Worm (Caenorhabditis elegans) whole organism, L4 larva: Measurements from ENCODE around the gene F07G11.3.

Source experiments
- D1046.2 ChIP-seq: fragments of 200-800 bp; sonication (Bioruptor generic); IDR thresholded peaks from 2 replicates; pipeline ENCODE4 v1.3.6; 2022; ENCODE audit warnings: missing genetic modification characterization, missing compliant biosample characterization
- F26F4.8 ChIP-seq: fragments of 200-800 bp; sonication (Bioruptor generic); conservative IDR thresholded peaks from 2 replicates; pipeline ENCODE4 v1.3.6; 2022; ENCODE audit warnings: missing genetic modification characterization, missing compliant biosample characterization
- Y75B8A.6 ChIP-seq: fragments of 200-800 bp; sonication (Bioruptor generic); IDR thresholded peaks from 2 replicates; pipeline ENCODE4 v1.3.6; 2022; ENCODE audit warnings: missing genetic modification reagents, missing genetic modification characterization, missing compliant biosample characterization
- aly-2 ChIP-seq: sonication (generic microtip); optimal IDR thresholded peaks from 2 replicates; lab custom pipeline; 2018; ENCODE audit warnings: missing biosample characterization, missing genetic modification characterization
- ama-1 ChIP-seq: fragments of 150-350 bp; optimal IDR thresholded peaks from 2 replicates; lab custom pipeline; 2014; ENCODE audit warnings: inconsistent platforms, mixed read lengths
- ceh-20 ChIP-seq: fragments of 200-800 bp; sonication (Bioruptor generic); IDR thresholded peaks from 2 replicates; pipeline ENCODE4 v1.3.6; 2022; ENCODE audit warnings: missing genetic modification reagents, missing genetic modification characterization, missing compliant biosample characterization
- ceh-44 ChIP-seq: fragments of 200-800 bp; sonication (Bioruptor generic); IDR thresholded peaks from 2 replicates; pipeline ENCODE4 v1.3.6; 2022; ENCODE audit warnings: missing genetic modification reagents, missing genetic modification characterization, missing compliant biosample characterization
- ces-1 ChIP-seq: fragments of 150-350 bp; sonication (generic microtip); optimal IDR thresholded peaks from 4 replicates; lab custom pipeline; 2014; ENCODE audit warnings: missing biosample characterization, missing genetic modification reagents, missing genetic modification characterization
- ctbp-1 ChIP-seq: fragments of 200-800 bp; sonication (Bioruptor generic); IDR thresholded peaks from 2 replicates; pipeline ENCODE4 v1.3.6; 2022; ENCODE audit warnings: missing genetic modification reagents, missing genetic modification characterization, missing compliant biosample characterization
- dmd-8 ChIP-seq: fragments of 200-800 bp; sonication (Bioruptor generic); IDR thresholded peaks from 2 replicates; pipeline ENCODE4 v1.3.6; 2022; ENCODE audit warnings: missing genetic modification characterization, missing compliant biosample characterization
- dpl-1 ChIP-seq: fragments of 150-350 bp; optimal IDR thresholded peaks from 2 replicates; lab custom pipeline; 2014; ENCODE audit warnings: missing biosample characterization, missing genetic modification reagents, missing genetic modification characterization
- duxl-1 ChIP-seq: sonication (generic microtip); optimal IDR thresholded peaks from 2 replicates; lab custom pipeline; 2016; ENCODE audit warnings: mild to moderate bottlenecking, missing genetic modification characterization, moderate library complexity, missing compliant biosample characterization; ENCODE audit not compliant: poor library complexity
- dve-1 ChIP-seq: sonication (generic microtip); optimal IDR thresholded peaks from 2 replicates; lab custom pipeline; 2017; ENCODE audit warnings: antibody characterized with exemption, mild to moderate bottlenecking, missing genetic modification characterization, missing compliant biosample characterization; ENCODE audit not compliant: insufficient read depth
- gei-8 ChIP-seq: fragments of 200-800 bp; sonication (Bioruptor generic); optimal IDR thresholded peaks from 2 replicates; lab custom pipeline; 2018; ENCODE audit warnings: mild to moderate bottlenecking, missing genetic modification characterization, missing compliant biosample characterization
- hif-1 ChIP-seq, 2 experiments: sonication (generic microtip); optimal IDR thresholded peaks; 2 replicates each; lab custom pipeline; 2016 to 2017; ENCODE audit warnings: missing compliant biosample characterization in 2 of 2, missing genetic modification characterization in 2 of 2, missing genetic modification reagents in 2 of 2, missing genotype in 2 of 2, mild to moderate bottlenecking in 1 of 2
- hlh-11 ChIP-seq: fragments of 200-800 bp; sonication (Bioruptor generic); optimal IDR thresholded peaks from 2 replicates; lab custom pipeline; 2018; ENCODE audit warnings: mild to moderate bottlenecking, missing genetic modification characterization, missing compliant biosample characterization
- jun-1 ChIP-seq: fragments of 150-350 bp; optimal IDR thresholded peaks from 2 replicates; lab custom pipeline; 2014; ENCODE audit warnings: missing biosample characterization, missing genetic modification reagents, missing genetic modification characterization
- lin-38 ChIP-seq: fragments of 200-800 bp; sonication (Bioruptor generic); IDR thresholded peaks from 2 replicates; pipeline ENCODE4 v1.3.6; 2022; ENCODE audit warnings: missing genetic modification reagents, missing genetic modification characterization, missing compliant biosample characterization
- lsy-2 ChIP-seq, 2 experiments: fragments of 150-350 bp in 1 of 2; sonication (generic microtip) in 1 of 2; optimal IDR thresholded peaks; 2 replicates each; lab custom pipeline; 2014 to 2017; ENCODE audit warnings: missing biosample characterization in 2 of 2, missing genetic modification characterization in 2 of 2
- madf-5 ChIP-seq, 2 experiments: fragments of 200-800 bp; sonication (Bioruptor generic); IDR thresholded peaks; 2 replicates each; pipeline ENCODE4 v1.3.6; 2022; ENCODE audit warnings: missing compliant biosample characterization in 2 of 2, missing genetic modification characterization in 2 of 2
- mdl-1 ChIP-seq, 2 experiments: fragments of 150-350 bp in 1 of 2; sonication (generic microtip) in 1 of 2; optimal IDR thresholded peaks; 2 replicates each; lab custom pipeline; 2014 to 2017; ENCODE audit warnings: missing biosample characterization in 2 of 2, missing genetic modification characterization in 2 of 2
- mxl-3 ChIP-seq: fragments of 200-800 bp; sonication (Bioruptor generic); optimal IDR thresholded peaks from 2 replicates; lab custom pipeline; 2018; ENCODE audit warnings: mild to moderate bottlenecking, missing genetic modification characterization, missing compliant biosample characterization
- nhr-11 ChIP-seq: fragments of 150-350 bp; optimal IDR thresholded peaks from 2 replicates; lab custom pipeline; 2014; ENCODE audit warnings: missing biosample characterization, missing genetic modification characterization
- nhr-111 ChIP-seq: fragments of 200-800 bp; sonication (Bioruptor generic); optimal IDR thresholded peaks from 2 replicates; lab custom pipeline; 2018; ENCODE audit warnings: mild to moderate bottlenecking, missing genetic modification characterization, missing compliant biosample characterization
- pha-4 ChIP-seq, 2 experiments: fragments of 150-350 bp in 1 of 2; fragments of 200-800 bp in 1 of 2; sonication (Bioruptor generic) in 1 of 2; IDR thresholded peaks in 1 of 2; optimal IDR thresholded peaks in 1 of 2; 2 replicates each; pipeline versions ENCODE4 v1.3.6 to Lab custom; 2014 to 2022; ENCODE audit warnings: missing genetic modification characterization in 2 of 2, missing genetic modification reagents in 2 of 2, missing biosample characterization in 1 of 2, missing compliant biosample characterization in 1 of 2
- rbr-2 ChIP-seq: sonication (generic microtip); optimal IDR thresholded peaks from 2 replicates; lab custom pipeline; 2016; ENCODE audit warnings: missing genotype, missing genetic modification characterization, missing compliant biosample characterization
- tra-1 ChIP-seq: fragments of 200-800 bp; sonication (Bioruptor generic); IDR thresholded peaks from 2 replicates; pipeline ENCODE4 v1.3.6; 2022; ENCODE audit warnings: missing genetic modification reagents, missing genetic modification characterization, missing compliant biosample characterization
- unc-130 ChIP-seq: sonication (generic microtip); optimal IDR thresholded peaks from 2 replicates; lab custom pipeline; 2016; ENCODE audit warnings: missing genetic modification reagents, missing genetic modification characterization, missing compliant biosample characterization
- unc-62 ChIP-seq, 3 experiments: fragments of 150-350 bp in 1 of 3; sonication (generic microtip); optimal IDR thresholded peaks in 2 of 3; peaks in 1 of 3; 1 replicate in 1 of 3; 2 replicates in 2 of 3; lab custom pipeline; 2014 to 2017; ENCODE audit warnings: missing biosample characterization in 3 of 3, missing genetic modification characterization in 3 of 3, missing genetic modification reagents in 3 of 3, missing genotype in 1 of 3

F07G11.3 gene

DNA sequence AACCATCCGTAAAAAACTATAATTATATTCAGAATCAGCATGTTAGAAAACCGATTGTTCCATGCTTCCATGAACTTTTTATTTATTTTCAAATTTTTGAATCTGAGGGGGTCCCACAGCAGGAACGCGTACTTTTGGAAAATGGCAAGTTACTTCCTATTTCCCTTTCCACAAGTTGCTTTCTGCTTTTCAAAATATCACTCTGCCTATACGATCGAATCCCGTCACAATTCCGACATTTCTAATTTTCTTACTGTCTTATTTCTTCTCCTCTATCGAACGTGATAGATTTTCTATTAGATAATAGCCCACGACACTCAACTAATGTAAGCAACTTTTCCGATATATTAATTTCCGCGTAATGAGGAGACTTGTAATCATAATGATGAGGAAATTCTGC, 23.1 kb upstream of the F07G11.3 start, which contains the start of gene C13A2.5:
C13A2.5 (plus strand) TSS at position 301 of the 400 bp plus-strand sequence.
- TF ChIP-seq ama-1 (lab: Kevin White, UChicago) (no peak), hlh-11 (no peak), hif-1 (tag; optimal IDR thresholded peaks at IDR 0.05; lab: Kevin White, UChicago) (no peak), dpl-1 (GFP tag; lab: Kevin White, UChicago) (no peak)

DNA sequence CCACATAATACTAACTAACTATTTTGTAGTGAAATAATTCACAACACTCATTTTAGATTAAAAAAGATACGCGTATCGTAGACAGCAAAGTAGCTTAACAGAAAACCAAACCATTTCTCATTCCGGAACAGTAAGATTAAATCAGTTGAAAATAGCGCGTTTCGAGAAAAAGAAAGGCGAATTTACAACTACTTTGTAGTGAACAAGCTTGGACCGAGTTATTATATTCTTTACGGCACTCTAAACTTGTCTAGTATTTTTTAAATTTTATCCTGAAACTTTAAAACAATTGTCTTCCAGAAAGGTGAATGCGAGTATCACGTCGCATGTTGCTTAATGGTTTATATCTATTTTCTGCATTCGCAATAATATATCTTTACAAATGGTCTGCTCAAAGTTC, 19.5 kb upstream of the F07G11.3 start, which contains the start of gene C13A2.4:
C13A2.4 (plus strand) TSS at position 301 of the 400 bp plus-strand sequence.
- TF ChIP-seq unc-130 (GFP tag; lab: Kevin White, UChicago) (no peak), dmd-8 (no peak), dve-1 (tag; lab: Kevin White, UChicago) (no peak), gei-8 (GFP tag; lab: Kevin White, UChicago) (no peak), mxl-3 (no peak), mdl-1 (tag; optimal IDR thresholded peaks at IDR 0.05; lab: Kevin White, UChicago) (no peak), ama-1 (lab: Kevin White, UChicago) (no peak), tra-1 (no peak), D1046.2 (GFP tag; lab: Robert Waterston, UW) (no peak), lin-38 (GFP tag; lab: Robert Waterston, UW) (no peak), nhr-111 (no peak)
- TF ChIP-seq, all 104 proteins: peak for 0

DNA sequence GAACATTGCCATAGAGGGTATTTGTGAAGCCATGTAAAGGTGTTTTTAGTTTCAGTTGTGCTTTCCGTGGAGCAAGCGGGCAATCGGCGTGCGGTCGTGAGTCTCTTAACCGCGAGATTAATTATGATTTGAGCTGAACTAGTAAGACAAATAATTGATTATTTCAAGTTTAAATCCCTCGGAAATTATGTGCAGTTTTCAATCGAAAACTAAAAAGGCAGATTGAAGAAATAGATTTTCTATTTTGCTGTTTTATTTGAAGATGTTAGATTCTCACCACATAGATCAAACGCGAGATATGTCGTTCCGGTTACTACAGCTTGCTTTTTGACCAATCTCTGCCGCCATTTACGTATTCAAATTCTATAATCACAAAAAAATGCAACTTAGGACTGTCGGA, 16.5 kb upstream of the F07G11.3 start, which contains the start of gene C13A2.3:
C13A2.3 (plus strand) TSS at position 301 of the 400 bp plus-strand sequence.
- TF ChIP-seq Y75B8A.6 (GFP tag; lab: Robert Waterston, UW) (no peak), unc-62 (GFP tag; optimal IDR thresholded peaks at IDR 0.05 in 1 of 2; lab: Kevin White, UChicago) (peak in 1 of 2 experiments; percentile 28), unc-62 (tag; optimal IDR thresholded peaks at IDR 0.05; lab: Kevin White, UChicago) (no peak)
- TF ChIP-seq, all 104 proteins: peak for 1

DNA sequence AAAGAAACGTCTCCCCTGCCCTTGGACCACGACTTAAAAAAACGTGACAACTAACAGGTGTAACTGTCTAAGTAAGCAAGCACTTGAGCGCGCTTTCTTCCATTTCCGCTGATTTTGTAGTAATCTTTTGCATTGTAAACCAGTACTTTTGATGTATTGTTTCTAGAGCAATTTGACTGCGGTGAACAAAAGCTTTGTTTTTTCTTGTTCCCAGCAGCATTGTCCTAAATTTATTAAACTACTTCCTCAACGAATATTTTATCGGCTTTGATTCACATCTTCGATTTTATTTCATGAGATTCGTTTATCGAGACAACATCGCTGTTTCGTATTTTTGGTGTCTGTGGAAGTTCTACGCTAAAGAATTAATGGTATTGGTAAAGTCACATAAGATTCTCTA, 9.9 kb upstream of the F07G11.3 start, which contains the start of gene C13A2.1:
C13A2.1 (plus strand) TSS at position 301 of the 400 bp plus-strand sequence.
- TF ChIP-seq ceh-44 (GFP tag; lab: Robert Waterston, UW) = no peak
- TF ChIP-seq duxl-1 (tag; lab: Kevin White, UChicago) = no peak
- TF ChIP-seq tra-1 = no peak
- no peak for TF ChIP-seq jun-1
- no peak for TF ChIP-seq ctbp-1 (GFP tag; lab: Robert Waterston, UW)
- TF ChIP-seq madf-5 (GFP tag; IDR thresholded peaks at IDR 0.05; lab: Robert Waterston, UW) = no peak
- no peak for TF ChIP-seq dmd-8
- TF ChIP-seq aly-2 (tag; lab: Kevin White, UChicago) = no peak
- TF ChIP-seq hlh-11 = no peak
- TF ChIP-seq F26F4.8 (GFP tag; lab: Robert Waterston, UW) = no peak

DNA sequence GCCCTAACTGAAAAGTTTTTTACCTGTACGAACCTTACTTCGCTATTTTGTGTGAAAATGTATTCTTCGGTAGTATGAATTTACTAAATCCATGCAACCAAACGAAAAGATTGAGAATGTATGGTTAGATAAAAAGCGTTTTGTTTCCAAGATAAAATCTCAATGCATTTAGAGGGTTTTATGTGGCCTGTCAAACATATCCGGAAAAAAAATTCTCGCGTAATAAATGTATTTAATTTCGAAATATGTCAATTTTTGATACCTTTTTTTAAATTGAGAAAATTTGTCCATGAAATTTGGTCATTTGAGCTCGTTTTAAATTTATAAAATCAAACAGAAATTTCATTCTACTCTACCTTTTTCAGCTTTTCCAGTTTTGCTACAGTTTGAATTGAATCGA, 3.3 kb upstream of the F07G11.3 start, which contains the start of gene F07G11.4:
F07G11.4 (minus strand) TSS at position 101 of the 400 bp plus-strand sequence.
- TF ChIP-seq lin-38 (GFP tag; lab: Robert Waterston, UW) (no peak), lsy-2 (tag; optimal IDR thresholded peaks at IDR 0.05; lab: Kevin White, UChicago) (no peak), ceh-20 (GFP tag; lab: Robert Waterston, UW) (no peak), rbr-2 (tag; lab: Kevin White, UChicago) (no peak), nhr-11 (tag; lab: Kevin White, UChicago) (no peak), ces-1 (no peak), pha-4 (GFP tag; IDR thresholded peaks at IDR 0.05; lab: Robert Waterston, UW) (no peak), pha-4 (tag; optimal IDR thresholded peaks at IDR 0.05; lab: Kevin White, UChicago) (no peak), dve-1 (tag; lab: Kevin White, UChicago) (no peak)
